Fruit fly (Drosophila melanogaster) whole organism, embryonic: ENCODE results near the gene c12.2.

Source experiments
- Bgb ChIP-seq: fragments of 200-800 bp; sonication (Bioruptor generic); IDR thresholded peaks from 2 replicates; pipeline ENCODE4 v1.3.6; 2022; ENCODE audit warnings: missing biosample characterization, missing genetic modification characterization; ENCODE audit not compliant: partially characterized antibody
- BtbVII ChIP-seq: fragments of 200-800 bp; sonication (Bioruptor generic); optimal IDR thresholded peaks from 3 replicates; lab custom pipeline; 2017; ENCODE audit warnings: missing biosample characterization, mild to moderate bottlenecking, missing genetic modification characterization
- CG10267 ChIP-seq: fragments of 200-800 bp; sonication (Bioruptor generic); optimal IDR thresholded peaks from 2 replicates; lab custom pipeline; 2018; ENCODE audit warnings: missing biosample characterization, mild to moderate bottlenecking, missing genetic modification characterization, moderate library complexity
- CG10321 ChIP-seq: fragments of 200-800 bp; sonication (Bioruptor generic); IDR thresholded peaks from 2 replicates; pipeline ENCODE4 v1.3.6; 2022; ENCODE audit warnings: missing biosample characterization, missing genetic modification characterization
- CG14050 ChIP-seq: fragments of 200-800 bp; sonication (Bioruptor generic); IDR thresholded peaks from 3 replicates; pipeline ENCODE4 v1.3.6; 2022; ENCODE audit warnings: missing biosample characterization, missing genetic modification characterization
- CG15601 ChIP-seq: fragments of 200-800 bp; sonication (Bioruptor generic); optimal IDR thresholded peaks from 3 replicates; lab custom pipeline; 2019; ENCODE audit warnings: missing biosample characterization, mild to moderate bottlenecking, missing genetic modification characterization, moderate library complexity
- CG2120 ChIP-seq: fragments of 200-800 bp; sonication (Bioruptor generic); optimal IDR thresholded peaks from 3 replicates; lab custom pipeline; 2016; ENCODE audit warnings: missing biosample characterization, missing genetic modification characterization
- CG3407 ChIP-seq: fragments of 200-800 bp; sonication (Bioruptor generic); optimal IDR thresholded peaks from 2 replicates; lab custom pipeline; 2018; ENCODE audit warnings: missing biosample characterization, mild to moderate bottlenecking, missing genetic modification characterization
- CG34376 ChIP-seq: fragments of 200-800 bp; sonication (Bioruptor generic); optimal IDR thresholded peaks from 2 replicates; lab custom pipeline; 2018; ENCODE audit warnings: missing biosample characterization, mild to moderate bottlenecking, missing genetic modification characterization
- CG4328 ChIP-seq: fragments of 200-800 bp; sonication (Bioruptor generic); optimal IDR thresholded peaks from 3 replicates; lab custom pipeline; 2017; ENCODE audit warnings: missing biosample characterization, missing genetic modification reagents, missing genetic modification characterization
- CG4617 ChIP-seq: fragments of 200-800 bp; sonication (Bioruptor generic); optimal IDR thresholded peaks from 3 replicates; lab custom pipeline; 2016; ENCODE audit warnings: missing biosample characterization, missing genetic modification characterization, borderline replicate concordance
- CG6254 ChIP-seq: fragments of 200-800 bp; sonication (Bioruptor generic); optimal IDR thresholded peaks from 3 replicates; lab custom pipeline; 2017; ENCODE audit warnings: mild to moderate bottlenecking, missing biosample characterization, missing genetic modification reagents, missing genetic modification characterization
- CG6791 ChIP-seq: fragments of 200-800 bp; sonication (Bioruptor generic); IDR thresholded peaks from 3 replicates; pipeline ENCODE4 v1.3.6; 2022; ENCODE audit warnings: missing biosample characterization, missing genetic modification characterization; ENCODE audit not compliant: partially characterized antibody
- CG8290 ChIP-seq, 3 experiments: fragments of 200-800 bp; sonication (Bioruptor generic); optimal IDR thresholded peaks; 2 replicates each; lab custom pipeline; 2016 to 2019; ENCODE audit warnings: missing biosample characterization in 3 of 3, missing genetic modification characterization in 3 of 3, mild to moderate bottlenecking in 2 of 3, moderate library complexity in 1 of 3
- CG9797 ChIP-seq: fragments of 200-800 bp; sonication (Bioruptor generic); optimal IDR thresholded peaks from 3 replicates; lab custom pipeline; 2018; ENCODE audit warnings: missing biosample characterization, mild to moderate bottlenecking, missing genetic modification characterization
- CG9817 ChIP-seq: fragments of 200-800 bp; sonication (Bioruptor generic); optimal IDR thresholded peaks from 2 replicates; lab custom pipeline; 2018; ENCODE audit warnings: missing biosample characterization, mild to moderate bottlenecking, missing genetic modification characterization, moderate library complexity
- CG9932 ChIP-seq: fragments of 200-800 bp; sonication (Bioruptor generic); IDR thresholded peaks from 2 replicates; pipeline ENCODE4 v1.3.6; 2022; ENCODE audit warnings: missing biosample characterization, missing genetic modification characterization
- Dfd ChIP-seq, 2 experiments: fragments of >200 bp; optimal IDR thresholded peaks; 2 replicates each; lab custom pipeline; 2017; ENCODE audit warnings: missing biosample characterization in 2 of 2, missing genetic modification characterization in 2 of 2
- E2f1 ChIP-seq: fragments of 200-800 bp; sonication (Bioruptor generic); IDR thresholded peaks from 2 replicates; pipeline ENCODE4 v1.3.6; 2022; ENCODE audit warnings: missing biosample characterization, missing genetic modification characterization
- E2f2 ChIP-seq: fragments of 200-800 bp; sonication (Bioruptor generic); IDR thresholded peaks from 2 replicates; pipeline ENCODE4 v1.3.6; 2022; ENCODE audit warnings: missing biosample characterization, missing genetic modification characterization
- ERR ChIP-seq: fragments of 200-800 bp; sonication (Bioruptor generic); optimal IDR thresholded peaks from 2 replicates; lab custom pipeline; 2016; ENCODE audit warnings: missing biosample characterization, missing genetic modification characterization
- HLHmδ ChIP-seq: fragments of 200-800 bp; sonication (Bioruptor generic); optimal IDR thresholded peaks from 2 replicates; lab custom pipeline; 2018; ENCODE audit warnings: missing biosample characterization, mild to moderate bottlenecking, missing genetic modification characterization, moderate library complexity
- Hmr ChIP-seq: fragments of 200-800 bp; sonication (Bioruptor generic); optimal IDR thresholded peaks from 3 replicates; lab custom pipeline; 2017; ENCODE audit warnings: mild to moderate bottlenecking, missing biosample characterization, missing genetic modification reagents, missing genetic modification characterization
- Lhr ChIP-seq: fragments of 200-800 bp; sonication (Bioruptor generic); optimal IDR thresholded peaks from 3 replicates; lab custom pipeline; 2017; ENCODE audit warnings: mild to moderate bottlenecking, missing biosample characterization, missing genetic modification reagents, missing genetic modification characterization
- Neu2 ChIP-seq: fragments of 200-800 bp; sonication (Bioruptor generic); optimal IDR thresholded peaks from 3 replicates; lab custom pipeline; 2016; ENCODE audit warnings: missing biosample characterization, missing genetic modification characterization, borderline replicate concordance
- Taf1 ChIP-seq: fragments of 200-800 bp; sonication (Bioruptor generic); IDR thresholded peaks from 2 replicates; pipeline ENCODE4 v1.3.6; 2022; ENCODE audit warnings: missing biosample characterization, missing genetic modification characterization
- Usf ChIP-seq: fragments of 200-800 bp; sonication (Bioruptor generic); optimal IDR thresholded peaks from 2 replicates; lab custom pipeline; 2017; ENCODE audit warnings: missing genotype, missing biosample characterization, missing genetic modification characterization
- bowl ChIP-seq: fragments of 200-800 bp; sonication (Bioruptor generic); IDR thresholded peaks from 2 replicates; pipeline ENCODE4 v1.3.6; 2022; ENCODE audit warnings: missing biosample characterization, missing genetic modification characterization
- btn ChIP-seq: fragments of 200-800 bp; sonication (Bioruptor generic); optimal IDR thresholded peaks from 2 replicates; lab custom pipeline; 2016; ENCODE audit warnings: missing biosample characterization, missing genetic modification characterization
- caup ChIP-seq: fragments of 200-800 bp; sonication (Bioruptor generic); optimal IDR thresholded peaks from 3 replicates; lab custom pipeline; 2017; ENCODE audit warnings: missing biosample characterization, mild to moderate bottlenecking, missing genetic modification characterization, moderate library complexity; ENCODE audit not compliant: severe bottlenecking
- chn ChIP-seq: fragments of 200-800 bp; sonication (Bioruptor generic); optimal IDR thresholded peaks from 2 replicates; lab custom pipeline; 2016; ENCODE audit warnings: missing biosample characterization, missing genetic modification characterization
- eve ChIP-seq, 2 experiments: fragments of >200 bp; optimal IDR thresholded peaks; 2 replicates each; lab custom pipeline; 2017; ENCODE audit warnings: missing biosample characterization in 2 of 2, missing genetic modification characterization in 2 of 2
- fd96Cb ChIP-seq: fragments of 200-800 bp; sonication (Bioruptor generic); optimal IDR thresholded peaks from 2 replicates; lab custom pipeline; 2018; ENCODE audit warnings: missing biosample characterization, mild to moderate bottlenecking, missing genetic modification characterization, moderate library complexity
- gsb-n ChIP-seq: fragments of 200-800 bp; sonication (Bioruptor generic); optimal IDR thresholded peaks from 3 replicates; lab custom pipeline; 2018; ENCODE audit warnings: missing biosample characterization, mild to moderate bottlenecking, missing genetic modification characterization
- ham ChIP-seq: fragments of 200-800 bp; sonication (Bioruptor generic); IDR thresholded peaks from 2 replicates; pipeline ENCODE4 v1.3.6; 2022; ENCODE audit warnings: missing biosample characterization, missing genetic modification characterization
- hth ChIP-seq: fragments of >200 bp; optimal IDR thresholded peaks from 2 replicates; lab custom pipeline; 2017; ENCODE audit warnings: inconsistent platforms
- kah ChIP-seq: fragments of 200-800 bp; sonication (Bioruptor generic); optimal IDR thresholded peaks from 2 replicates; lab custom pipeline; 2018; ENCODE audit warnings: missing biosample characterization, mild to moderate bottlenecking, missing genetic modification characterization
- kni ChIP-seq: fragments of 200-800 bp; sonication (Bioruptor generic); optimal IDR thresholded peaks from 3 replicates; lab custom pipeline; 2017; ENCODE audit warnings: mild to moderate bottlenecking, missing biosample characterization, missing genetic modification reagents, missing genetic modification characterization
- luna ChIP-seq: fragments of 200-800 bp; sonication (Bioruptor generic); optimal IDR thresholded peaks from 2 replicates; lab custom pipeline; 2016; ENCODE audit warnings: missing biosample characterization, missing genetic modification characterization
- pan ChIP-seq, 4 experiments: fragments of >200 bp in 3 of 4; fragments of 200-800 bp in 1 of 4; sonication (Bioruptor generic) in 1 of 4; optimal IDR thresholded peaks in 3 of 4; IDR thresholded peaks in 1 of 4; 2 replicates each; pipeline versions ENCODE4 v1.3.6 to Lab custom; 2017 to 2022; ENCODE audit warnings: missing biosample characterization in 2 of 4, missing genetic modification characterization in 2 of 4, mixed read lengths in 1 of 4
- pnt ChIP-seq: fragments of 200-800 bp; sonication (Bioruptor generic); optimal IDR thresholded peaks from 3 replicates; lab custom pipeline; 2016; ENCODE audit warnings: missing biosample characterization, missing genetic modification characterization
- psq ChIP-seq: fragments of 200-800 bp; sonication (Bioruptor generic); optimal IDR thresholded peaks from 2 replicates; lab custom pipeline; 2017; ENCODE audit warnings: missing biosample characterization, missing genetic modification characterization
- sd ChIP-seq: fragments of 200-800 bp; sonication (Bioruptor generic); optimal IDR thresholded peaks from 3 replicates; lab custom pipeline; 2018; ENCODE audit warnings: missing biosample characterization, mild to moderate bottlenecking, missing genetic modification characterization, moderate library complexity
- sens ChIP-seq: fragments of 200-800 bp; sonication (Bioruptor generic); peaks from one replicate; lab custom pipeline; 2016; ENCODE audit warnings: missing biosample characterization, missing genetic modification characterization
- sim ChIP-seq: fragments of 200-800 bp; sonication (Bioruptor generic); IDR thresholded peaks from 2 replicates; pipeline ENCODE4 v1.3.6; 2022; ENCODE audit warnings: missing biosample characterization, missing genetic modification characterization
- sqz ChIP-seq: fragments of 200-800 bp; sonication (Bioruptor generic); optimal IDR thresholded peaks from 3 replicates; lab custom pipeline; 2018; ENCODE audit warnings: missing biosample characterization, mild to moderate bottlenecking, missing genetic modification characterization
- sr ChIP-seq: fragments of 200-800 bp; sonication (Bioruptor generic); IDR thresholded peaks from 3 replicates; pipeline ENCODE4 v1.3.6; 2022; ENCODE audit warnings: missing biosample characterization, missing genetic modification characterization
- vnd ChIP-seq: fragments of 200-800 bp; sonication (Bioruptor generic); IDR thresholded peaks from 3 replicates; pipeline ENCODE4 v1.3.6; 2022; ENCODE audit warnings: missing biosample characterization, missing genetic modification characterization; ENCODE audit not compliant: partially characterized antibody
- z ChIP-seq: fragments of 200-800 bp; sonication (Bioruptor generic); IDR thresholded peaks from 3 replicates; pipeline ENCODE4 v1.3.6; 2022; ENCODE audit warnings: missing biosample characterization, missing genetic modification characterization

The c12.2 gene

dm6 chrX:9355193-9355995, 36.2 kb downstream of the c12.2 start (continued):
- no peak for TF ChIP-seq CG4328 (GFP tag; lab: Kevin White, UChicago)
- TF ChIP-seq Taf1 (GFP tag; lab: Robert Waterston, UW) = no peak
- no peak for TF ChIP-seq sqz (GFP tag; lab: Kevin White, UChicago)
- TF ChIP-seq Dfd (GFP tag; optimal IDR thresholded peaks at IDR 0.05; lab: Kevin White, UChicago) = no peak
- no peak for TF ChIP-seq CG6254
- no peak for TF ChIP-seq CG8290 (GFP tag; optimal IDR thresholded peaks at IDR 0.05; lab: Kevin White, UChicago)
- no peak for TF ChIP-seq CG8290 (tag; optimal IDR thresholded peaks at IDR 0.05; lab: Kevin White, UChicago)
- no peak for TF ChIP-seq CG34376 (GFP tag; lab: Kevin White, UChicago)
- TF ChIP-seq CG6791 (GFP tag; lab: Robert Waterston, UW) = no peak
- no peak for TF ChIP-seq E2f2 (GFP tag; lab: Robert Waterston, UW)
- TF ChIP-seq Neu2 (GFP tag; lab: Kevin White, UChicago) = no peak
- TF ChIP-seq Bgb (GFP tag; lab: Robert Waterston, UW) = no peak
- TF ChIP-seq fd96Cb = peak; percentile 7
- TF ChIP-seq hth (lab: Kevin White, UChicago) = no peak
- TF ChIP-seq btn (GFP tag; lab: Kevin White, UChicago) = no peak
- peak; percentile 87 for TF ChIP-seq sens (GFP tag; lab: Kevin White, UChicago)
- no peak for TF ChIP-seq pnt
- TF ChIP-seq kni (GFP tag; lab: Kevin White, UChicago) = no peak
- TF ChIP-seq psq (GFP tag; lab: Kevin White, UChicago) = peak; percentile 92
- TF ChIP-seq CG9817 (tag; lab: Kevin White, UChicago) = no peak
- no peak for TF ChIP-seq E2f1 (GFP tag; lab: Robert Waterston, UW)
- no peak for TF ChIP-seq CG9797
- TF ChIP-seq caup (GFP tag; lab: Kevin White, UChicago) = no peak
- TF ChIP-seq vnd (GFP tag; lab: Robert Waterston, UW) = no peak
- TF ChIP-seq BtbVII (GFP tag; lab: Kevin White, UChicago) = peak; percentile 57
- no peak for TF ChIP-seq Usf
- TF ChIP-seq ham (GFP tag; lab: Robert Waterston, UW) = no peak
- TF ChIP-seq CG3407 = no peak
- no peak for TF ChIP-seq CG14050
- TF ChIP-seq kah (GFP tag; lab: Kevin White, UChicago) = no peak
- TF ChIP-seq CG10267 (tag; lab: Kevin White, UChicago) = no peak
- no peak for TF ChIP-seq sim (GFP tag; lab: Robert Waterston, UW)
- no peak for TF ChIP-seq CG10321 (GFP tag; lab: Robert Waterston, UW)
- no peak for TF ChIP-seq CG4617
- no peak for TF ChIP-seq Lhr (GFP tag; lab: Kevin White, UChicago)
- no peak for TF ChIP-seq HLHmδ (GFP tag; lab: Kevin White, UChicago)
- no peak for TF ChIP-seq pan (optimal IDR thresholded peaks at IDR 0.05; lab: Kevin White, UChicago)
- no peak for TF ChIP-seq pan (GFP tag; optimal IDR thresholded peaks at IDR 0.05 in 1 of 2, IDR thresholded peaks at IDR 0.05 in 1 of 2)
- no peak for TF ChIP-seq chn (GFP tag; lab: Kevin White, UChicago)
- TF ChIP-seq sd (tag; lab: Kevin White, UChicago) = peak; percentile 23
- TF ChIP-seq CG9932 (GFP tag; lab: Robert Waterston, UW) = peak; percentile 30; the same call in 1 of the 2 replicates
- TF ChIP-seq Hmr (GFP tag; lab: Kevin White, UChicago) = no peak
- no peak for TF ChIP-seq bowl (GFP tag; lab: Robert Waterston, UW)
- TF ChIP-seq ERR (GFP tag; lab: Kevin White, UChicago) = no peak
- TF ChIP-seq CG15601 = no peak
- TF ChIP-seq gsb-n (tag; lab: Kevin White, UChicago) = no peak
- no peak for TF ChIP-seq sr
- no peak for TF ChIP-seq eve (GFP tag; optimal IDR thresholded peaks at IDR 0.05; lab: Kevin White, UChicago)
- TF ChIP-seq luna (GFP tag; lab: Kevin White, UChicago) = no peak
- TF ChIP-seq CG2120 (GFP tag; lab: Kevin White, UChicago) = no peak
- TF ChIP-seq z (GFP tag; lab: Robert Waterston, UW) = no peak
